Fruit fly (Drosophila melanogaster) whole organism, wandering third instar larva: Measurements from ENCODE around the gene CG43402.

Experiments
- Abd-B ChIP-seq: fragments of >200 bp; optimal IDR thresholded peaks from 2 replicates; lab custom pipeline; 2017; ENCODE audit warnings: missing biosample characterization, missing genetic modification characterization
- CG32264 ChIP-seq: fragments of 200-800 bp; sonication (Bioruptor generic); optimal IDR thresholded peaks from 2 replicates; lab custom pipeline; 2016; ENCODE audit warnings: missing biosample characterization, missing genetic modification characterization
- CG9705 ChIP-seq: fragments of 200-800 bp; sonication (Bioruptor generic); optimal IDR thresholded peaks from 2 replicates; lab custom pipeline; 2018; ENCODE audit warnings: missing biosample characterization, mild to moderate bottlenecking, missing genetic modification characterization
- CrebA ChIP-seq: fragments of 200-800 bp; sonication (Bioruptor generic); optimal IDR thresholded peaks from 2 replicates; lab custom pipeline; 2016; ENCODE audit warnings: missing biosample characterization, mild to moderate bottlenecking, missing genetic modification characterization, borderline replicate concordance
- Dfd ChIP-seq: fragments of >200 bp; optimal IDR thresholded peaks from 2 replicates; lab custom pipeline; 2017; ENCODE audit warnings: missing biosample characterization, missing genetic modification characterization
- Dif ChIP-seq: fragments of 200-275, 200-300 bp; sonication (Bioruptor generic); optimal IDR thresholded peaks from 2 replicates; lab custom pipeline; 2018; ENCODE audit warnings: missing biosample characterization, missing genetic modification characterization; ENCODE audit not compliant: partially characterized antibody
- GATAd ChIP-seq: sonication (Bioruptor generic); optimal IDR thresholded peaks from 2 replicates; lab custom pipeline; 2016; ENCODE audit warnings: missing biosample characterization, missing genetic modification characterization
- HLH106 ChIP-seq: fragments of 200-800 bp; optimal IDR thresholded peaks from 3 replicates; lab custom pipeline; 2019; ENCODE audit warnings: missing biosample characterization, mild to moderate bottlenecking, missing genetic modification characterization, moderate library complexity
- Hnf4 ChIP-seq: fragments of 200-800 bp; sonication (Bioruptor generic); optimal IDR thresholded peaks from 2 replicates; lab custom pipeline; 2016; ENCODE audit warnings: missing biosample characterization, mild to moderate bottlenecking, missing genetic modification characterization
- Hr78 ChIP-seq: fragments of >200 bp; optimal IDR thresholded peaks from 2 replicates; lab custom pipeline; 2017; ENCODE audit warnings: missing biosample characterization, missing genetic modification characterization
- Hr83 ChIP-seq: fragments of 200-300 bp; sonication (Bioruptor generic); optimal IDR thresholded peaks from 2 replicates; lab custom pipeline; 2016; ENCODE audit warnings: missing biosample characterization, mild to moderate bottlenecking, missing genetic modification characterization, moderate library complexity; ENCODE audit not compliant: poor library complexity, severe bottlenecking
- Jra ChIP-seq: sonication (Bioruptor generic); optimal IDR thresholded peaks from 2 replicates; lab custom pipeline; 2016; ENCODE audit warnings: missing biosample characterization, missing genetic modification characterization
- Mio ChIP-seq: sonication (Bioruptor generic); optimal IDR thresholded peaks from 2 replicates; lab custom pipeline; 2016; ENCODE audit warnings: missing biosample characterization, missing genetic modification characterization
- Myc ChIP-seq: fragments of >200 bp; optimal IDR thresholded peaks from 2 replicates; lab custom pipeline; 2017
- OdsH ChIP-seq: fragments of 200-800 bp; sonication (Bioruptor generic); optimal IDR thresholded peaks from 2 replicates; lab custom pipeline; 2016; ENCODE audit warnings: missing biosample characterization, mild to moderate bottlenecking, missing genetic modification characterization
- Rel ChIP-seq, 2 experiments: fragments of 200-800 bp; sonication (Bioruptor generic) in 1 of 2; optimal IDR thresholded peaks; 2 replicates in 1 of 2; 3 replicates in 1 of 2; lab custom pipeline; 2016 to 2019; ENCODE audit warnings: mild to moderate bottlenecking in 2 of 2, missing biosample characterization in 2 of 2, missing genetic modification characterization in 2 of 2, moderate library complexity in 1 of 2
- Sp1 ChIP-seq: fragments of 200-800 bp; sonication (Bioruptor generic); optimal IDR thresholded peaks from 3 replicates; lab custom pipeline; 2019; ENCODE audit warnings: missing biosample characterization, mild to moderate bottlenecking, missing genetic modification characterization, moderate library complexity
- Vsx2 ChIP-seq: fragments of 200-300, 225-300 bp; sonication (Bioruptor generic); optimal IDR thresholded peaks from 2 replicates; lab custom pipeline; 2018; ENCODE audit warnings: missing biosample characterization, missing genetic modification characterization; ENCODE audit not compliant: partially characterized antibody
- br ChIP-seq: fragments of 200-800 bp; sonication (Bioruptor generic); optimal IDR thresholded peaks from 2 replicates; lab custom pipeline; 2016; ENCODE audit warnings: missing biosample characterization, missing genetic modification characterization
- brk ChIP-seq: fragments of 200-800 bp; sonication (Bioruptor generic); optimal IDR thresholded peaks from 2 replicates; lab custom pipeline; 2016; ENCODE audit warnings: missing biosample characterization, mild to moderate bottlenecking, missing genetic modification characterization
- dl ChIP-seq, 2 experiments: fragments of 175-275, 200-275 bp in 1 of 2; fragments of 200-275 bp in 1 of 2; sonication (Bioruptor generic); optimal IDR thresholded peaks; lab custom pipeline; 2018; ENCODE audit warnings: mild to moderate bottlenecking in 2 of 2, missing biosample characterization in 2 of 2, missing genetic modification characterization in 2 of 2, moderate library complexity in 2 of 2; ENCODE audit not compliant: partially characterized antibody in 2 of 2, insufficient read depth in 1 of 2
- dmrt93B ChIP-seq: fragments of 200-800 bp; sonication (Bioruptor generic); optimal IDR thresholded peaks from 2 replicates; lab custom pipeline; 2018; ENCODE audit warnings: missing biosample characterization, mild to moderate bottlenecking, missing genetic modification characterization
- ey ChIP-seq: fragments of 200-800 bp; sonication (Bioruptor generic); optimal IDR thresholded peaks from 2 replicates; lab custom pipeline; 2016; ENCODE audit warnings: missing biosample characterization, missing genetic modification characterization
- foxo ChIP-seq, 2 experiments: fragments of 200-800 bp; sonication (Bioruptor generic); optimal IDR thresholded peaks; 2 replicates in 1 of 2; 3 replicates in 1 of 2; lab custom pipeline; 2016 to 2017; ENCODE audit warnings: missing biosample characterization in 2 of 2, missing genetic modification characterization in 2 of 2
- fru ChIP-seq: fragments of 200-800 bp; sonication (Bioruptor generic); optimal IDR thresholded peaks from 3 replicates; lab custom pipeline; 2016; ENCODE audit warnings: missing biosample characterization, mild to moderate bottlenecking, missing genetic modification characterization
- h ChIP-seq: fragments of 200-800 bp; sonication (Bioruptor generic); optimal IDR thresholded peaks from 3 replicates; lab custom pipeline; 2016; ENCODE audit warnings: missing biosample characterization, mild to moderate bottlenecking, missing genetic modification characterization
- jim ChIP-seq: fragments of 175-275, 200-325 bp; sonication (Bioruptor generic); optimal IDR thresholded peaks from 2 replicates; lab custom pipeline; 2016; ENCODE audit warnings: missing biosample characterization, mild to moderate bottlenecking, missing genetic modification characterization
- lola ChIP-seq: fragments of >200 bp; optimal IDR thresholded peaks from 2 replicates; lab custom pipeline; 2017; ENCODE audit warnings: missing biosample characterization, missing genetic modification characterization
- pan ChIP-seq: fragments of >200 bp; optimal IDR thresholded peaks from 2 replicates; lab custom pipeline; 2017
- psq ChIP-seq: fragments of 200-800 bp; sonication (Bioruptor generic); optimal IDR thresholded peaks from 3 replicates; lab custom pipeline; 2017; ENCODE audit warnings: missing biosample characterization, mild to moderate bottlenecking, missing genetic modification characterization, moderate library complexity
- rgr ChIP-seq: fragments of 200-800 bp; sonication (Bioruptor generic); optimal IDR thresholded peaks from 3 replicates; lab custom pipeline; 2016; ENCODE audit warnings: missing biosample characterization, mild to moderate bottlenecking, missing genetic modification characterization
- sage ChIP-seq: fragments of 200-800 bp; sonication (Bioruptor generic); optimal IDR thresholded peaks from 2 replicates; lab custom pipeline; 2016; ENCODE audit warnings: missing biosample characterization, mild to moderate bottlenecking, missing genetic modification characterization
- tai ChIP-seq: sonication (Bioruptor generic); optimal IDR thresholded peaks from 2 replicates; lab custom pipeline; 2016; ENCODE audit warnings: missing biosample characterization, missing genetic modification characterization
- usp ChIP-seq: fragments of >200 bp; optimal IDR thresholded peaks from 2 replicates; lab custom pipeline; 2017; ENCODE audit warnings: missing biosample characterization, missing genetic modification characterization
- woc ChIP-seq: sonication (Bioruptor generic); optimal IDR thresholded peaks from 2 replicates; lab custom pipeline; 2016; ENCODE audit warnings: missing biosample characterization, mild to moderate bottlenecking, missing genetic modification characterization

The CG43402 gene

DNA sequence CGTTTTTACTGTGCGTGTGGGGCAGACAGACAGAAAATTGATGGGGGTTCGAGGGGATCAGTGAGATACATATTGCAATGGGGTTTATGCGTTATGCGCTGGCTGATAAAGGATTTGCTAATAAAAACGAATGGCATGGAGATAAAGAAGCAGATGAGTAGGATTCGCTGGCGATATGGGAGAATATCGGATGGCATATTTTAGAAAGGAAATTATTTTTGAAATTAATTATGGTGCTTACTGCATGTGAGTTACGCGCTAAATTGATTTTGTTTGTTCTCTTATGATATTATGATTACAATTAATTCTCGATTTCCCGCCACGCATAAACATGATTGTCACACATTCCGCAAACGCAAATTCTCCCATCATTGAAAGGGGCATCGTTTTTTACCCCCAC, 29.7 kb upstream of the CG43402 start (continued):
- TF ChIP-seq Rel (GFP tag; optimal IDR thresholded peaks at IDR 0.05; lab: Kevin White, UChicago) = no peak
- no peak for TF ChIP-seq Rel (tag; optimal IDR thresholded peaks at IDR 0.05; lab: Kevin White, UChicago)
- TF ChIP-seq Sp1 (GFP tag; lab: Kevin White, UChicago) = peak; percentile 69
- no peak for TF ChIP-seq Dif (GFP tag; lab: Kevin White, UChicago)
- no peak for TF ChIP-seq brk (GFP tag; lab: Kevin White, UChicago)
- no peak for TF ChIP-seq Abd-B
- TF ChIP-seq, all 38 proteins: peak for 16

DNA sequence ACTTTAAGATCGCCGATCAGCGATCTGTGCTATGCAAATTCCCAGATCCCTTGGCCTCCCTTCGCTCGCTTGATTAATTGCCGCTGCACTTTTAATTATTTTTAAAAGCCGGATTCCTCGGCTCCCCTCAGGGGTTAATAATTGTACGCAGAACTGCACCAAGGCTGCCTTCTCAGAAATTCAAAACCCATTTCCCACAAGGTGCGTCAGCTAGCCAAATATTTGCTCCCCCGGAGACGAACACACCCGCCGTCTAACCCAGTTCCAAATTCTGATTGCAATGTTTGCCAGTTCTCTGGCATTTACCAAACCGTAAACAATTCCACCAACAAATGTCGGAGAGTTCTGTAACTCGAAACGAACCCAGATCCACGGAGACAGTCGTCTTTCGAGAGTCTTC, 28.4 kb upstream of the CG43402 start:
- TF ChIP-seq psq (no peak), Hr78 (GFP tag; lab: Kevin White, UChicago) (no peak), ey (GFP tag; lab: Kevin White, UChicago) (no peak), CrebA (GFP tag; lab: Kevin White, UChicago) (no peak), usp (no peak), pan (lab: Kevin White, UChicago) (no peak), Myc (lab: Kevin White, UChicago) (no peak), rgr (GFP tag; lab: Kevin White, UChicago) (no peak), OdsH (GFP tag; lab: Kevin White, UChicago) (no peak), fru (GFP tag; lab: Kevin White, UChicago) (no peak), h (no peak), dmrt93B (no peak), br (GFP tag; lab: Kevin White, UChicago) (no peak), foxo (GFP tag; optimal IDR thresholded peaks at IDR 0.05; lab: Kevin White, UChicago) (no peak), tai (GFP tag; lab: Kevin White, UChicago) (no peak), lola (GFP tag; lab: Kevin White, UChicago) (no peak), woc (GFP tag; lab: Kevin White, UChicago) (no peak)

DNA sequence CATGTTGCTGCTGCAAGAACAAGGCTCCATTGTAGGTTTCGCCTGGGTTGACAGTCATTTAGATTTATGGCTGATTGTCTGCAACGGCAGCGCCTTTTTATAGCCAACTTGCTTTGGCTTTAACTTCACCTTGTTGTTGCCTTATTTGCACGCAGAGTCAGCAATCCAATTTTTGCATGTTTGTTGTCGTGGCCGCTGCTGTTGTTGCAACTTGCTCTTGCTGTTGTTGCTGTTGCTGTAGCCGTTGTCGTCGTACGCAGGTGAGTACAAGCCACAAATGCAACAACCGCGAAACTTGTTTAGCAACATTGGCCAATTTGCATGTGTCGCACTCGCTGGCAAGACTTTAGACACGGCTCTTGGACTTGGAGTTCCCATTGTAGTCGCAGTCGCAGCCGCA, 26.9 kb upstream of the CG43402 start:
- no peak for TF ChIP-seq woc (GFP tag; lab: Kevin White, UChicago)
- TF ChIP-seq lola (GFP tag; lab: Kevin White, UChicago) = no peak
- TF ChIP-seq HLH106 (tag; lab: Kevin White, UChicago) = no peak
- peak; percentile 7 for TF ChIP-seq Dfd (GFP tag; lab: Kevin White, UChicago)

DNA sequence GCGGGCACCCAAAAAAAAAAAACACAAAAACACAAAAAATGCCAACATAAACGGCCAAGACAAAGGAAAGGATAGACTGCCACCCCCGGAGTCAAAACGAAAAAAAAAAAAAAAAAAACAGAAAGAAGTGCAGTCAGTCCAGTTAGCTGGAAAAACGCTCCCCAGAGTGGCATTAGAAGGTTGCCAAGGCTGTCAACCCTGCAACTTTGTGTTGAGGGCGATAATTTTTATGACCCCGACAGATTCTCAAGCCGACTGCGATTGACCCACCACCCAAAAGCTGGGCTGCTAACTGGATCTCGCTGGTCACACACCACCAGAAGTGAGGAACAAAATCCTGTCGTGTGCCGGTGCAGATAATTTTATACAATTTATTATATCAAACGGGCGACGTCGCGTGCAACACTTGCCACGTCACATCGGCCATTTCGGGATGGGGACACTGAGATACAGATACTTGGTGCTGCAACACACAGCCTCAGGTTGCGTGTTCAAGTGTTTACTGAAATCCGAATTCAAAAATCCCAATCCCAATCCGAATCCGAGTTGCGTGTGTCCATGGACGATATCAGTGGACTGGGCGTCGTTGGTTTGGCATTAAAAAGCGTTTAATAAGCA, 24.2 kb upstream of the CG43402 start:
- TF ChIP-seq tai (GFP tag; lab: Kevin White, UChicago) = no peak
- no peak for TF ChIP-seq br (GFP tag; lab: Kevin White, UChicago)
- TF ChIP-seq Dif (GFP tag; lab: Kevin White, UChicago) = no peak
- TF ChIP-seq, all 38 proteins: peak for 0

DNA sequence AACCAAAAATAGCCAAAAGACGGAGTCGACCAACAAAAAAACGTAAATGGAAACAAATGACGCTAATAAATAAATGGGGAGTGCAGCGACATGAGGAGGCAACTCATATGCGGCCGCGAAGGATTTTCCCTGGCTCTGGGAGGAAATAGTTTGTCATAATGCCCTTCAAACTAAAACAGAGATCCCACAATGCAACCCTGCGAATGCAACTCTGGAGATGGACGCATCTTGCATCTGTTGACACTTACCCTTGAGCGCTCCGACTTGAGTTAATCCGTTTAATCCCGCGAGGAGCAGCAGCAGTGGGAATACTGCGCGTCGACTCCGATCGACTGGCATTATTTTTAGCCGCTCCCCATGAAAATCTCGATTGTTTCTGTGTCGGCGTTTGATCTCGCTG, 22.8 kb upstream of the CG43402 start:
- TF ChIP-seq Vsx2 (GFP tag; lab: Kevin White, UChicago) = no peak
- TF ChIP-seq tai (GFP tag; lab: Kevin White, UChicago) = no peak
- TF ChIP-seq brk (GFP tag; lab: Kevin White, UChicago) = no peak
- no peak for TF ChIP-seq sage (GFP tag; lab: Kevin White, UChicago)
- no peak for TF ChIP-seq GATAd (GFP tag; lab: Kevin White, UChicago)
- no peak for TF ChIP-seq ey (GFP tag; lab: Kevin White, UChicago)
- TF ChIP-seq CG32264 (GFP tag; lab: Kevin White, UChicago) = no peak
- no peak for TF ChIP-seq jim (GFP tag; lab: Kevin White, UChicago)
- no peak for TF ChIP-seq Myc (lab: Kevin White, UChicago)
- TF ChIP-seq h = no peak
- no peak for TF ChIP-seq dmrt93B
- no peak for TF ChIP-seq Mio
- TF ChIP-seq Jra = no peak

DNA sequence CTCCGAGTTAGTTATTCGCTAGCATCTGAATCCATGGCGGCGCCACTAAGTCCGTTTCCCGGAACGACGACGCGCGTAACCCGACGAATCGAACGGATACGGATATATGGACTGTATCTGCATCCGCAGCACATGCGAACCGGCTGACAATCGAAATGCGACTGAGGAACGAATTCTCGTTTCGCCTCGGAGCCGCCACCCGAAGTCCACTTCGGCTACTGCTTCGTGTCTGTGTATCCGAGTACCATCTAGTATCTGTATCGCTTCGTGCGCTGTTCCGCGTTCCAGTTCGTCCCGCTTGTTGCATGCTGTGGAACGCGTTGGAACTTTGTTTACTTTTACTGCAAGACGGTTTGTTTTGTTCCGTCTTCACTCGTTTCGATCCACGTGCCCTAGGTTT, 22.1 kb upstream of the CG43402 start, which contains the start of gene robo2:
robo2 (minus strand) TSS at position 167 of the 400 bp plus-strand sequence.
- peak; percentile 14 for TF ChIP-seq OdsH (GFP tag; lab: Kevin White, UChicago)
- TF ChIP-seq rgr (GFP tag; lab: Kevin White, UChicago) = peak; percentile 56
- TF ChIP-seq Hr78 (GFP tag; lab: Kevin White, UChicago) = no peak
- TF ChIP-seq CG32264 (GFP tag; lab: Kevin White, UChicago) = no peak
- no peak for TF ChIP-seq usp
- TF ChIP-seq h = peak; percentile 46
- peak; percentile 38 for TF ChIP-seq Sp1 (GFP tag; lab: Kevin White, UChicago)
- peak in 1 of 2 experiments; percentile 16 for TF ChIP-seq foxo (GFP tag; optimal IDR thresholded peaks at IDR 0.05; lab: Kevin White, UChicago)
- TF ChIP-seq dl (GFP tag; optimal IDR thresholded peaks at IDR 0.05; lab: Kevin White, UChicago; ENCODE audit: insufficient read depth in 1 of 2, partially characterized antibody in 2 of 2) = peak; percentile 27 to 37
- TF ChIP-seq br (GFP tag; lab: Kevin White, UChicago) = peak; percentile 12
- TF ChIP-seq Rel (GFP tag; optimal IDR thresholded peaks at IDR 0.05; lab: Kevin White, UChicago) = peak; percentile 55
- TF ChIP-seq Rel (tag; optimal IDR thresholded peaks at IDR 0.05; lab: Kevin White, UChicago) = peak; percentile 27
- no peak for TF ChIP-seq CG9705 (GFP tag; lab: Kevin White, UChicago)
- peak; percentile 3 for TF ChIP-seq jim (GFP tag; lab: Kevin White, UChicago)
- peak; percentile 64 for TF ChIP-seq Hr83 (GFP tag; lab: Kevin White, UChicago)
- peak; percentile 30 for TF ChIP-seq fru (GFP tag; lab: Kevin White, UChicago)
- TF ChIP-seq ey (GFP tag; lab: Kevin White, UChicago) = no peak
- no peak for TF ChIP-seq pan (lab: Kevin White, UChicago)
- TF ChIP-seq dmrt93B = no peak
- peak; percentile 10 for TF ChIP-seq HLH106 (tag; lab: Kevin White, UChicago)
- peak; percentile 43 for TF ChIP-seq Vsx2 (GFP tag; lab: Kevin White, UChicago)
- no peak for TF ChIP-seq lola (GFP tag; lab: Kevin White, UChicago)
- peak; percentile 38 for TF ChIP-seq brk (GFP tag; lab: Kevin White, UChicago)
- TF ChIP-seq Hnf4 = peak; percentile 43
